Worm (Caenorhabditis elegans): ENCODE measurements around the gene msp-57.

msp-57 gene

ce11 chrIV:5082900-5083530 lies 20.6 kb downstream of the msp-57 start, which contains the start of gene pygo-1:
Gene pygo-1 (plus strand): TSS chrIV:5083303.
- TF ChIP-seq nhr-28 (tag; optimal IDR thresholded peaks at IDR 0.05) (peak; percentile 58), vab-7 (GFP tag; IDR thresholded peaks at IDR 0.05) (no peak), hlh-30 (tag; optimal IDR thresholded peaks at IDR 0.05; ENCODE audit: insufficient read depth) (peak; percentile 9), zip-11 (GFP tag; IDR thresholded peaks at IDR 0.05) (no peak), mdl-1 (tag; optimal IDR thresholded peaks at IDR 0.05) (peak in 1 of 2 experiments; percentile 30), pqm-1 (tag; optimal IDR thresholded peaks at IDR 0.05) (peak; percentile 20), dve-1 (tag; optimal IDR thresholded peaks at IDR 0.05; ENCODE audit: insufficient read depth) (peak; percentile 34), dmd-8 (GFP tag; IDR thresholded peaks at IDR 0.05) (0 out of 2 replicates have a peak, but pooled peaks have one; percentile 38), unc-62 (GFP tag; optimal IDR thresholded peaks at IDR 0.05 in 1 of 2) (no peak), unc-62 (tag; optimal IDR thresholded peaks at IDR 0.05) (no peak), hlh-11 (tag; optimal IDR thresholded peaks at IDR 0.05) (peak; percentile 72), php-3 (GFP tag; IDR thresholded peaks at IDR 0.05) (peak; percentile 63; the same call in 1 of the 2 replicates), ces-1 (GFP tag; optimal IDR thresholded peaks at IDR 0.05) (no peak), daf-16 (GFP tag; optimal IDR thresholded peaks at IDR 0.05) (no peak), daf-16 (tag; optimal IDR thresholded peaks at IDR 0.05) (peak; percentile 70), nhr-76 (tag; optimal IDR thresholded peaks at IDR 0.05) (no peak), mep-1 (tag; optimal IDR thresholded peaks at IDR 0.05) (peak; percentile 18), nhr-48 (tag; optimal IDR thresholded peaks at IDR 0.05) (peak; percentile 51), dmd-6 (GFP tag; IDR thresholded peaks at IDR 0.05) (peak; percentile 39), nhr-77 (tag; optimal IDR thresholded peaks at IDR 0.05) (no peak), ctbp-1 (GFP tag; IDR thresholded peaks at IDR 0.05) (0 out of 2 replicates have a peak, but pooled peaks have one; percentile 16), lsy-2 (tag; optimal IDR thresholded peaks at IDR 0.05) (peak in 1 of 2 experiments; percentile 46)

- TF ChIP-seq zag-1 (tag; optimal IDR thresholded peaks at IDR 0.05) (no peak), lin-38 (GFP tag; IDR thresholded peaks at IDR 0.05) (peak; percentile 70)
Measured at ce11 chrIV:5083832-5084231, 21.5 kb downstream of the msp-57 start.

ce11 chrIV:5085782-5086181 lies 23.4 kb downstream of the msp-57 start:
- TF ChIP-seq set-16 (GFP tag; IDR thresholded peaks at IDR 0.05) (peak; percentile 76), mep-1 (tag; optimal IDR thresholded peaks at IDR 0.05) (no peak), unc-130 (GFP tag; optimal IDR thresholded peaks at IDR 0.05) (no peak), snpc-1.2 (GFP tag; IDR thresholded peaks at IDR 0.05) (no peak), D1046.2 (GFP tag; IDR thresholded peaks at IDR 0.05) (no peak), unc-62 (GFP tag; optimal IDR thresholded peaks at IDR 0.05 in 1 of 2) (peak in 1 of 2 experiments; percentile 1), unc-62 (tag; optimal IDR thresholded peaks at IDR 0.05) (no peak), ztf-7 (tag; optimal IDR thresholded peaks at IDR 0.05) (no peak), ceh-62 (tag; optimal IDR thresholded peaks at IDR 0.05) (no peak), snpc-4 (tag; optimal IDR thresholded peaks at IDR 0.05) (no peak), ceh-32 (tag; optimal IDR thresholded peaks at IDR 0.05; ENCODE audit: poor library complexity) (no peak), egl-43 (GFP tag; IDR thresholded peaks at IDR 0.05) (no peak), mdl-1 (tag; optimal IDR thresholded peaks at IDR 0.05) (no peak), zag-1 (tag; optimal IDR thresholded peaks at IDR 0.05) (no peak)

ce11 chrIV:5086243-5086960 lies 24.0 kb downstream of the msp-57 start:
- TF ChIP-seq zip-11 (GFP tag; IDR thresholded peaks at IDR 0.05) (no peak), aha-1 (tag) (peak; percentile 83), vab-7 (GFP tag; IDR thresholded peaks at IDR 0.05) (no peak), D1046.2 (GFP tag; IDR thresholded peaks at IDR 0.05) (no peak), F49E8.2 (tag; optimal IDR thresholded peaks at IDR 0.05; ENCODE audit: borderline replicate concordance) (no peak), fkh-10 (GFP tag; optimal IDR thresholded peaks at IDR 0.05) (no peak), ztf-11 (tag; optimal IDR thresholded peaks at IDR 0.05) (no peak), ceh-62 (tag; optimal IDR thresholded peaks at IDR 0.05) (no peak), madf-9 (GFP tag; conservative IDR thresholded peaks at IDR 0.05) (no peak), Y5F2A.4 (GFP tag; optimal IDR thresholded peaks at IDR 0.05) (no peak), dve-1 (tag; optimal IDR thresholded peaks at IDR 0.05; ENCODE audit: insufficient read depth) (peak; percentile 29), lin-1 (GFP tag; IDR thresholded peaks at IDR 0.05) (no peak), F10B5.3 (tag; optimal IDR thresholded peaks at IDR 0.05) (no peak), T26A8.4 (GFP tag; IDR thresholded peaks at IDR 0.05) (0 out of 2 replicates have a peak, but pooled peaks have one; percentile 39), tra-1 (GFP tag; IDR thresholded peaks at IDR 0.05) (no peak), skn-1 (tag; optimal IDR thresholded peaks at IDR 0.05) (no peak), hif-1 (tag; optimal IDR thresholded peaks at IDR 0.05) (no peak)
